Worm (Caenorhabditis elegans): ENCODE results near the gene F33C8.2.
A peak's percentile ranks its signal among the peaks of the same experiment; 100 is the strongest.

F33C8.2 gene

DNA sequence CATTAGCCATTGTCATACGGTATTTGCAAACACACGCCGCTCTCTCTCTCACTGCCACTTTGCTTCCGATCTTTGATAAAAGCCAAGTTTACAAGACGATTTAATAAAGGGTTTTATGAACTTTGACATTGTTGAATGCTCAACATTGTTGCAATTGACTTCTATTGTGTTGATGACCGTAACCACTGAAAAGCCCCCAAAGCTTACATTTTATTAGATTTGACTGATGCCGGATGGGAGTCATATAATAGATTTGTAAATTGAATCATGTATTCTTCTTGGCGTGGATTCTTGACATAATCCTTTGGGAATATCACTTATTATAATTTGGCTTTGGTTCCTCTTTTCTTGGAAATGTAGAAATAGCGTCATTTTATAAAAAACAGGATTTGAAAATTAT is 25.3 kb upstream of the F33C8.2 start:
- TF ChIP-seq scrt-1 (GFP tag; IDR thresholded peaks at IDR 0.05) (no peak), hmg-4 (GFP tag; optimal IDR thresholded peaks at IDR 0.05) (no peak)

DNA sequence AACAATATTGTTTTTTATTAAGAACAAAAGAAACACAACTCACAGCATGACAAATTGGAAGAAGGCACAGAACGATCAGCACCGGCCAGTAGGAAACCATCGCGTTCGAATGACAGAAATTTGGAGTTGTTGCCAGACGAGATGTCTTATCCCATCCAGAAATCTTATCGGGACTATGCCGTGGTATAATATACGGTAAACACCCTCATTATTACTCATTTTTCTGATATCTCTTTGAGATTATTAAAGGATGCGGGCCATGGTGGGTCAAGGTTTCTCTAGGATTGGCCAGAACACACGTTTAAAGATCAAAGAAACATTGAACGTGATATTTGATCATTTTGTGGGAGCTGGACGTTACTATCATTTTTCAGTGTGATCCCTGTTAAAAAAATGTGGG is 21.3 kb upstream of the F33C8.2 start, which contains the start of gene hch-1:
Gene hch-1 (minus strand): TSS at position 112 of the 400 bp plus-strand sequence.
- TF ChIP-seq tbx-11 (GFP tag; IDR thresholded peaks at IDR 0.05) (no peak), tra-4 (tag; optimal IDR thresholded peaks at IDR 0.05) (no peak), pes-1 (GFP tag; IDR thresholded peaks at IDR 0.05) (no peak), hmg-4 (GFP tag; optimal IDR thresholded peaks at IDR 0.05) (no peak), flt-1 (GFP tag; IDR thresholded peaks at IDR 0.05) (no peak), scrt-1 (GFP tag; IDR thresholded peaks at IDR 0.05) (no peak), B0310.2 (tag; optimal IDR thresholded peaks at IDR 0.05) (no peak), ceh-36 (tag; optimal IDR thresholded peaks at IDR 0.05) (no peak), hmbx-1 (tag; optimal IDR thresholded peaks at IDR 0.05) (no peak), F13C5.2 (tag; optimal IDR thresholded peaks at IDR 0.05) (no peak), ama-1 (optimal IDR thresholded peaks at IDR 0.05) (no peak), ceh-13 (GFP tag; optimal IDR thresholded peaks at IDR 0.05) (no peak), tbx-37 (GFP tag; conservative IDR thresholded peaks at IDR 0.05) (no peak)

ce11 chrX:14701490-14701889 is 19.7 kb upstream of the F33C8.2 start, which contains the start of gene F40E10.5:
F40E10.5 (plus strand) TSS chrX:14701790.
- peak; percentile 22 for TF ChIP-seq hmg-4 (GFP tag; optimal IDR thresholded peaks at IDR 0.05)
- TF ChIP-seq tbx-11 (GFP tag; IDR thresholded peaks at IDR 0.05): no peak
- TF ChIP-seq hmbx-1 (tag; optimal IDR thresholded peaks at IDR 0.05): no peak

ce11 chrX:14704933-14705332 is 16.3 kb upstream of the F33C8.2 start:
- TF ChIP-seq hmbx-1 (tag; optimal IDR thresholded peaks at IDR 0.05) (no peak), ceh-13 (GFP tag; optimal IDR thresholded peaks at IDR 0.05) (no peak), ceh-36 (tag; optimal IDR thresholded peaks at IDR 0.05) (no peak), ama-1 (optimal IDR thresholded peaks at IDR 0.05) (no peak), B0310.2 (tag; optimal IDR thresholded peaks at IDR 0.05) (no peak), F13C5.2 (tag; optimal IDR thresholded peaks at IDR 0.05) (no peak), sea-1 (GFP tag; conservative IDR thresholded peaks at IDR 0.05) (no peak), hnd-1 (tag; optimal IDR thresholded peaks at IDR 0.05) (no peak), aly-1 (tag; optimal IDR thresholded peaks at IDR 0.05) (no peak), pes-1 (GFP tag; IDR thresholded peaks at IDR 0.05) (no peak), ets-7 (tag; optimal IDR thresholded peaks at IDR 0.05) (no peak), tbx-37 (GFP tag; conservative IDR thresholded peaks at IDR 0.05) (no peak)

ce11 chrX:14706698-14707285 is 14.4 kb upstream of the F33C8.2 start, which contains the start of gene tmem-184:
tmem-184 (minus strand) TSS chrX:14706861.
- TF ChIP-seq tbx-11 (GFP tag; IDR thresholded peaks at IDR 0.05): no peak
- no peak for TF ChIP-seq B0310.2 (tag; optimal IDR thresholded peaks at IDR 0.05)
- TF ChIP-seq tbx-37 (GFP tag; conservative IDR thresholded peaks at IDR 0.05): no peak

ce11 chrX:14708176-14708642 is 13.0 kb upstream of the F33C8.2 start:
- peak; percentile 8; the same call in 1 of the 2 replicates for TF ChIP-seq sea-1 (GFP tag; conservative IDR thresholded peaks at IDR 0.05)
- TF ChIP-seq hmg-4 (GFP tag; optimal IDR thresholded peaks at IDR 0.05): peak; percentile 83
- TF ChIP-seq scrt-1 (GFP tag; IDR thresholded peaks at IDR 0.05): 0 out of 2 replicates have a peak, but pooled peaks have one; percentile 35
- TF ChIP-seq ets-7 (tag; optimal IDR thresholded peaks at IDR 0.05): no peak
- peak; percentile 4 for TF ChIP-seq aly-1 (tag; optimal IDR thresholded peaks at IDR 0.05)
- peak; percentile 84 for TF ChIP-seq F13C5.2 (tag; optimal IDR thresholded peaks at IDR 0.05)
- TF ChIP-seq pes-1 (GFP tag; IDR thresholded peaks at IDR 0.05): peak; percentile 56; the same call in 1 of the 2 replicates
- TF ChIP-seq tbx-11 (GFP tag; IDR thresholded peaks at IDR 0.05): no peak
- no peak for TF ChIP-seq hnd-1 (tag; optimal IDR thresholded peaks at IDR 0.05)
- TF ChIP-seq ceh-36 (tag; optimal IDR thresholded peaks at IDR 0.05): no peak
- TF ChIP-seq B0310.2 (tag; optimal IDR thresholded peaks at IDR 0.05): peak; percentile 29

DNA sequence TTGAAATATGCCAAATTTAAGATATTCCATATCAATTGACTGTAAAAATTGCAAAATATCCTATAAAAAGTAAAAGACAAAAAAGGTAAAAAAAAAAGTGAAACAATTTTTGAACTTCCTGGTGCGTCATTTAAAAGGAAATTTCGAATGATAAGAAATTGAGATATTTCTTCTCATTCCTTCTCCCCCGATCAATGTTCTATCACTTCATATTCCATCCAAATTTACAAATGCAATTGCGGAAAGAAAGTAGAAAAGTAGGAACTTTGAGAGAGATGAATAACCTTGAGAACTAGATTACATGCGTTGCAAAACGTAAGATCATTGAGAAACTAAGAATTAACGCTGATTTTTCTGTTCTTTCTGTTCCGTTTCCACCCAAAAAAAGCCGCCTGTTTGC is 11.6 kb upstream of the F33C8.2 start:
- TF ChIP-seq aly-1 (tag; optimal IDR thresholded peaks at IDR 0.05) (no peak), tra-4 (tag; optimal IDR thresholded peaks at IDR 0.05) (no peak), B0310.2 (tag; optimal IDR thresholded peaks at IDR 0.05) (no peak), hmg-4 (GFP tag; optimal IDR thresholded peaks at IDR 0.05) (no peak), flt-1 (GFP tag; IDR thresholded peaks at IDR 0.05) (no peak), scrt-1 (GFP tag; IDR thresholded peaks at IDR 0.05) (no peak), tbx-37 (GFP tag; conservative IDR thresholded peaks at IDR 0.05) (no peak), hmbx-1 (tag; optimal IDR thresholded peaks at IDR 0.05) (no peak), ama-1 (optimal IDR thresholded peaks at IDR 0.05) (no peak), ceh-13 (GFP tag; optimal IDR thresholded peaks at IDR 0.05) (no peak), tbx-11 (GFP tag; IDR thresholded peaks at IDR 0.05) (no peak), ceh-36 (tag; optimal IDR thresholded peaks at IDR 0.05) (no peak), hnd-1 (tag; optimal IDR thresholded peaks at IDR 0.05) (no peak), ets-7 (tag; optimal IDR thresholded peaks at IDR 0.05) (no peak)

- TF ChIP-seq aly-1 (tag; optimal IDR thresholded peaks at IDR 0.05): no peak
- no peak for TF ChIP-seq hmbx-1 (tag; optimal IDR thresholded peaks at IDR 0.05)
- TF ChIP-seq hnd-1 (tag; optimal IDR thresholded peaks at IDR 0.05): no peak
Measured at ce11 chrX:14711168-14711629, 10.0 kb upstream of the F33C8.2 start, which contains the start of gene atrn-1. atrn-1 (plus strand) TSS chrX:14711579.
